Worm (Caenorhabditis elegans) whole organism, late embryonic: ENCODE measurements around the gene nhr-176.

ENCODE experiments used
- C38D4.7 ChIP-seq: fragments of 200-800 bp; sonication (Bioruptor generic); optimal IDR thresholded peaks from 2 replicates; lab custom pipeline; 2018; ENCODE audit warnings: mild to moderate bottlenecking, missing genetic modification characterization, moderate library complexity, missing compliant biosample characterization
- F13H6.1 ChIP-seq: sonication (generic microtip); optimal IDR thresholded peaks from 2 replicates; lab custom pipeline; 2016; ENCODE audit warnings: missing genetic modification characterization, missing compliant biosample characterization
- K02D7.2 ChIP-seq: sonication (generic microtip); optimal IDR thresholded peaks from 2 replicates; lab custom pipeline; 2017; ENCODE audit warnings: mild to moderate bottlenecking, missing genetic modification characterization, missing compliant biosample characterization
- K09A11.1 ChIP-seq: sonication (generic microtip); optimal IDR thresholded peaks from 2 replicates; lab custom pipeline; 2017; ENCODE audit warnings: antibody characterized with exemption, mild to moderate bottlenecking, missing genetic modification characterization, missing compliant biosample characterization; ENCODE audit not compliant: insufficient read depth
- Y22D7AL.16 ChIP-seq: sonication (generic microtip); optimal IDR thresholded peaks from 2 replicates; lab custom pipeline; 2016; ENCODE audit warnings: missing genetic modification characterization, missing compliant biosample characterization
- ama-1 ChIP-seq: fragments of 150-350 bp; optimal IDR thresholded peaks from 2 replicates; lab custom pipeline; 2014
- ceh-2 ChIP-seq: sonication (generic microtip); optimal IDR thresholded peaks from 2 replicates; lab custom pipeline; 2016; ENCODE audit warnings: missing genotype, missing genetic modification characterization, missing compliant biosample characterization
- ceh-24 ChIP-seq: sonication (generic microtip); optimal IDR thresholded peaks from 2 replicates; lab custom pipeline; 2016; ENCODE audit warnings: mild to moderate bottlenecking, missing genetic modification characterization, missing compliant biosample characterization
- ceh-31 ChIP-seq: sonication (generic microtip); optimal IDR thresholded peaks from 2 replicates; lab custom pipeline; 2016; ENCODE audit warnings: missing genetic modification characterization, missing compliant biosample characterization
- ceh-34 ChIP-seq: sonication (generic microtip); optimal IDR thresholded peaks from 2 replicates; lab custom pipeline; 2016; ENCODE audit warnings: mild to moderate bottlenecking, missing genetic modification characterization, missing compliant biosample characterization
- ceh-48 ChIP-seq: sonication (generic microtip); optimal IDR thresholded peaks from 2 replicates; lab custom pipeline; 2016; ENCODE audit warnings: missing genetic modification characterization, inconsistent platforms, missing compliant biosample characterization
- ceh-6 ChIP-seq: fragments of 200-800 bp; sonication (Bioruptor generic); optimal IDR thresholded peaks from 2 replicates; lab custom pipeline; 2018; ENCODE audit warnings: mild to moderate bottlenecking, missing genetic modification characterization, missing compliant biosample characterization
- che-1 ChIP-seq: sonication (generic microtip); optimal IDR thresholded peaks from 2 replicates; lab custom pipeline; 2016; ENCODE audit warnings: mild to moderate bottlenecking, missing genetic modification characterization, missing compliant biosample characterization
- dve-1 ChIP-seq: sonication (generic microtip); optimal IDR thresholded peaks from 2 replicates; lab custom pipeline; 2017; ENCODE audit warnings: antibody characterized with exemption, mild to moderate bottlenecking, missing genetic modification characterization, missing compliant biosample characterization
- elt-2 ChIP-seq: sonication (generic microtip); optimal IDR thresholded peaks from 2 replicates; lab custom pipeline; 2016; ENCODE audit warnings: missing genetic modification reagents, missing genetic modification characterization, missing compliant biosample characterization
- eyg-1 ChIP-seq: sonication (generic microtip); optimal IDR thresholded peaks from 2 replicates; lab custom pipeline; 2016; ENCODE audit warnings: missing genotype, missing genetic modification characterization, missing compliant biosample characterization
- fax-1 ChIP-seq: sonication (generic microtip); optimal IDR thresholded peaks from 2 replicates; lab custom pipeline; 2016; ENCODE audit warnings: missing genotype, missing genetic modification characterization, missing compliant biosample characterization
- hlh-13 ChIP-seq: fragments of 200-800 bp; sonication (Bioruptor generic); optimal IDR thresholded peaks from 2 replicates; lab custom pipeline; 2018; ENCODE audit warnings: mild to moderate bottlenecking, missing genetic modification characterization, missing compliant biosample characterization
- hlh-8 ChIP-seq: sonication (generic microtip); optimal IDR thresholded peaks from 2 replicates; lab custom pipeline; 2016; ENCODE audit warnings: missing genotype, missing genetic modification characterization, missing compliant biosample characterization
- mec-3 ChIP-seq: sonication (generic microtip); optimal IDR thresholded peaks from 2 replicates; lab custom pipeline; 2016; ENCODE audit warnings: borderline replicate concordance, missing genetic modification characterization, missing compliant biosample characterization
- nfya-1 ChIP-seq: sonication (generic microtip); optimal IDR thresholded peaks from 2 replicates; lab custom pipeline; 2017; ENCODE audit warnings: missing genetic modification characterization, mild to moderate bottlenecking, missing compliant biosample characterization, antibody characterized with exemption, moderate library complexity
- odd-2 ChIP-seq: sonication (generic microtip); optimal IDR thresholded peaks from 2 replicates; lab custom pipeline; 2017; ENCODE audit warnings: antibody characterized with exemption, mild to moderate bottlenecking, missing genetic modification characterization, missing compliant biosample characterization
- pag-3 ChIP-seq: sonication (generic microtip); optimal IDR thresholded peaks from 2 replicates; lab custom pipeline; 2016; ENCODE audit warnings: missing compliant biosample characterization, missing genetic modification characterization, borderline replicate concordance
- pha-2 ChIP-seq: sonication (generic microtip); optimal IDR thresholded peaks from 2 replicates; lab custom pipeline; 2017; ENCODE audit warnings: mild to moderate bottlenecking, missing genetic modification characterization, missing compliant biosample characterization
- ref-2 ChIP-seq: sonication (generic microtip); optimal IDR thresholded peaks from 2 replicates; lab custom pipeline; 2016; ENCODE audit warnings: missing genetic modification characterization, missing compliant biosample characterization
- rnt-1 ChIP-seq: sonication (generic microtip); optimal IDR thresholded peaks from 2 replicates; lab custom pipeline; 2016; ENCODE audit warnings: missing genetic modification characterization, missing compliant biosample characterization
- syd-9 ChIP-seq: sonication (generic microtip); optimal IDR thresholded peaks from 2 replicates; lab custom pipeline; 2016; ENCODE audit warnings: mild to moderate bottlenecking, missing genetic modification characterization, moderate library complexity, missing compliant biosample characterization
- tbx-2 ChIP-seq: sonication (generic microtip); optimal IDR thresholded peaks from 2 replicates; lab custom pipeline; 2016; ENCODE audit warnings: missing genetic modification characterization, missing compliant biosample characterization
- tbx-7 ChIP-seq: sonication (generic microtip); optimal IDR thresholded peaks from 2 replicates; lab custom pipeline; 2016; ENCODE audit warnings: missing genotype, missing genetic modification characterization, missing compliant biosample characterization
- unc-55 ChIP-seq: sonication (generic microtip); optimal IDR thresholded peaks from 2 replicates; lab custom pipeline; 2017; ENCODE audit warnings: missing biosample characterization, missing genetic modification reagents, missing genetic modification characterization
- ztf-16 ChIP-seq: sonication (generic microtip); optimal IDR thresholded peaks from 2 replicates; lab custom pipeline; 2017; ENCODE audit warnings: missing genetic modification characterization, missing compliant biosample characterization

The nhr-176 gene

ce11 chrV:16036166-16036565, 35.0 kb upstream of the nhr-176 start, which contains the start of gene T10C6.10:
T10C6.10 (plus strand) TSS chrV:16036413.
- TF ChIP-seq elt-2 (no peak), F13H6.1 (no peak), fax-1 (no peak), K02D7.2 (no peak), mec-3 (tag; lab: Kevin White, UChicago) (no peak), syd-9 (tag; lab: Kevin White, UChicago) (no peak)

ce11 chrV:16040140-16040827, 30.8 kb upstream of the nhr-176 start, which contains the start of the genes his-4 and his-3:
his-4 (minus strand) TSS chrV:16040515.
his-3 (plus strand) TSS chrV:16040808.
- TF ChIP-seq ztf-16 (tag; lab: Kevin White, UChicago): peak; percentile 17
- TF ChIP-seq tbx-2 (tag; lab: Kevin White, UChicago): peak; percentile 60
- peak; percentile 63 for TF ChIP-seq ceh-31 (tag; lab: Kevin White, UChicago)
- peak; percentile 11 for TF ChIP-seq tbx-7
- TF ChIP-seq dve-1 (tag; lab: Kevin White, UChicago): peak; percentile 37
- TF ChIP-seq nfya-1 (tag; lab: Kevin White, UChicago): peak; percentile 36
- TF ChIP-seq ref-2 (tag; lab: Kevin White, UChicago): peak; percentile 66
- TF ChIP-seq elt-2: peak; percentile 24
- TF ChIP-seq ceh-34 (tag; lab: Kevin White, UChicago): peak; percentile 38

ce11 chrV:16041412-16041811, 29.7 kb upstream of the nhr-176 start:
- no peak for TF ChIP-seq unc-55 (GFP tag; lab: Kevin White, UChicago)
- no peak for TF ChIP-seq ceh-2
- no peak for TF ChIP-seq ceh-31 (tag; lab: Kevin White, UChicago)
- no peak for TF ChIP-seq hlh-13 (GFP tag; lab: Kevin White, UChicago)
- no peak for TF ChIP-seq rnt-1

ce11 chrV:16041925-16042742, 29.0 kb upstream of the nhr-176 start, which contains the start of the genes his-2 and his-1:
his-2 (minus strand) TSS chrV:16042283.
his-1 (plus strand) TSS chrV:16042520.
- peak; percentile 73 for TF ChIP-seq ama-1 (lab: Kevin White, UChicago)
- TF ChIP-seq ref-2 (tag; lab: Kevin White, UChicago): peak; percentile 22

- no peak for TF ChIP-seq eyg-1
- TF ChIP-seq ceh-6: no peak
- TF ChIP-seq K09A11.1 (tag; lab: Kevin White, UChicago): no peak
- no peak for TF ChIP-seq odd-2 (tag; lab: Kevin White, UChicago)
- no peak for TF ChIP-seq ceh-34 (tag; lab: Kevin White, UChicago)
- TF ChIP-seq pag-3 (tag; lab: Kevin White, UChicago): no peak
- no peak for TF ChIP-seq pha-2 (tag; lab: Kevin White, UChicago)
- no peak for TF ChIP-seq C38D4.7
- no peak for TF ChIP-seq che-1 (tag; lab: Kevin White, UChicago)
- no peak for TF ChIP-seq elt-2
- no peak for TF ChIP-seq ceh-24 (tag; lab: Kevin White, UChicago)
- no peak for TF ChIP-seq ceh-48 (tag; lab: Kevin White, UChicago)
- TF ChIP-seq hlh-8 (tag; lab: Kevin White, UChicago): no peak
- TF ChIP-seq Y22D7AL.16: no peak
- TF ChIP-seq, all 69 proteins: peak for 0
Observed at ce11 chrV:16042743-16043014, 28.4 kb upstream of the nhr-176 start.
